Fruit fly (Drosophila melanogaster) whole organism, embryonic: ENCODE data around the gene CG14668.

ENCODE experiments used
- Antp ChIP-seq: fragments of 200-800 bp; sonication (Bioruptor generic); optimal IDR thresholded peaks from 3 replicates; lab custom pipeline; 2016; ENCODE audit warnings: missing biosample characterization, missing genetic modification characterization
- Awh ChIP-seq: fragments of 200-800 bp; sonication (Bioruptor generic); IDR thresholded peaks from 2 replicates; pipeline ENCODE4, ENCODE4 v1.3.6; 2022; ENCODE audit warnings: missing biosample characterization, missing genetic modification characterization
- Bdp1 ChIP-seq: fragments of 200-800 bp; sonication (Bioruptor generic); optimal IDR thresholded peaks from 3 replicates; lab custom pipeline; 2016; ENCODE audit warnings: missing biosample characterization, missing genetic modification characterization
- CG10565 ChIP-seq: fragments of 200-800 bp; sonication (Bioruptor generic); optimal IDR thresholded peaks from 3 replicates; lab custom pipeline; 2016; ENCODE audit warnings: missing biosample characterization, mild to moderate bottlenecking, missing genetic modification characterization
- CG10979 ChIP-seq: fragments of 200-800 bp; sonication (Bioruptor generic); optimal IDR thresholded peaks from 2 replicates; lab custom pipeline; 2018; ENCODE audit warnings: missing biosample characterization, mild to moderate bottlenecking, missing genetic modification characterization, moderate library complexity
- CG11085 ChIP-seq: fragments of 200-800 bp; sonication (Bioruptor generic); IDR thresholded peaks from 2 replicates; pipeline ENCODE4 v1.3.6; 2022; ENCODE audit warnings: missing biosample characterization, missing genetic modification characterization
- CG11247 ChIP-seq: fragments of 200-800 bp; sonication (Bioruptor generic); IDR thresholded peaks from 2 replicates; pipeline ENCODE4 v1.3.6; 2022; ENCODE audit warnings: missing biosample characterization, missing genetic modification characterization
- CG13287 ChIP-seq: fragments of 200-800 bp; sonication (Bioruptor generic); IDR thresholded peaks from 2 replicates; pipeline ENCODE4 v1.3.6; 2022; ENCODE audit warnings: missing biosample characterization, missing genetic modification characterization; ENCODE audit not compliant: partially characterized antibody
- CG17612 ChIP-seq: fragments of 200-800 bp; sonication (Bioruptor generic); IDR thresholded peaks from 2 replicates; pipeline ENCODE4 v1.3.6; 2022; ENCODE audit warnings: missing biosample characterization, missing genetic modification characterization
- CG18599 ChIP-seq: fragments of 200-800 bp; sonication (Bioruptor generic); optimal IDR thresholded peaks from 3 replicates; lab custom pipeline; 2017; ENCODE audit warnings: missing biosample characterization, missing genetic modification characterization, mild to moderate bottlenecking, moderate library complexity, missing genetic modification reagents
- CG2129 ChIP-seq: fragments of 200-800 bp; sonication (Bioruptor generic); IDR thresholded peaks from 2 replicates; pipeline ENCODE4 v1.3.6; 2022; ENCODE audit warnings: missing biosample characterization, missing genetic modification characterization; ENCODE audit not compliant: partially characterized antibody
- CG2712 ChIP-seq: fragments of 200-800 bp; optimal IDR thresholded peaks from 3 replicates; lab custom pipeline; 2019; ENCODE audit warnings: missing biosample characterization, mild to moderate bottlenecking, missing genetic modification characterization, moderate library complexity
- CG32532 ChIP-seq: fragments of 200-800 bp; sonication (Bioruptor generic); IDR thresholded peaks from 2 replicates; pipeline ENCODE4 v1.3.6; 2022; ENCODE audit warnings: missing biosample characterization, missing genetic modification characterization
- CG7963 ChIP-seq: fragments of 200-800 bp; sonication (Bioruptor generic); IDR thresholded peaks from 3 replicates; pipeline ENCODE4 v1.3.6; 2022; ENCODE audit warnings: missing biosample characterization, missing genetic modification characterization; ENCODE audit not compliant: partially characterized antibody
- CG7987 ChIP-seq: fragments of 200-800 bp; sonication (Bioruptor generic); optimal IDR thresholded peaks from 2 replicates; lab custom pipeline; 2018; ENCODE audit warnings: missing biosample characterization, mild to moderate bottlenecking, missing genetic modification characterization, moderate library complexity
- CG9727 ChIP-seq: fragments of 200-800 bp; sonication (Bioruptor generic); optimal IDR thresholded peaks from 3 replicates; lab custom pipeline; 2017; ENCODE audit warnings: missing biosample characterization, mild to moderate bottlenecking, missing genetic modification characterization
- CkIIα-i1 ChIP-seq: fragments of 200-800 bp; sonication (Bioruptor generic); IDR thresholded peaks from 2 replicates; pipeline ENCODE4 v1.3.6; 2022; ENCODE audit warnings: missing biosample characterization, missing genetic modification characterization
- CoRest ChIP-seq: fragments of 200-800 bp; sonication (Bioruptor generic); optimal IDR thresholded peaks from 3 replicates; lab custom pipeline; 2018; ENCODE audit warnings: missing biosample characterization, mild to moderate bottlenecking, missing genetic modification characterization, moderate library complexity
- Dbx ChIP-seq: fragments of 200-800 bp; sonication (Bioruptor generic); IDR thresholded peaks from 3 replicates; pipeline ENCODE4 v1.3.6; 2022; ENCODE audit warnings: missing biosample characterization, missing genetic modification characterization
- Dek ChIP-seq: fragments of 200-800 bp; sonication (Bioruptor generic); optimal IDR thresholded peaks from 3 replicates; lab custom pipeline; 2019; ENCODE audit warnings: missing biosample characterization, mild to moderate bottlenecking, missing genetic modification characterization, moderate library complexity
- Dref ChIP-seq: fragments of 200-800 bp; sonication (Bioruptor generic); IDR thresholded peaks from 2 replicates; pipeline ENCODE4 v1.3.6; 2022; ENCODE audit warnings: missing biosample characterization, missing genetic modification characterization
- Gug ChIP-seq: fragments of 200-800 bp; sonication (Bioruptor generic); IDR thresholded peaks from 4 replicates; pipeline ENCODE4 v1.3.6; 2022; ENCODE audit warnings: missing biosample characterization, missing genetic modification characterization
- HLHmδ ChIP-seq: fragments of 200-800 bp; sonication (Bioruptor generic); optimal IDR thresholded peaks from 2 replicates; lab custom pipeline; 2018; ENCODE audit warnings: missing biosample characterization, mild to moderate bottlenecking, missing genetic modification characterization, moderate library complexity
- Jarid2 ChIP-seq: fragments of 200-800 bp; sonication (Bioruptor generic); optimal IDR thresholded peaks from 3 replicates; lab custom pipeline; 2017; ENCODE audit warnings: mild to moderate bottlenecking, missing biosample characterization, missing genetic modification reagents, missing genetic modification characterization
- Neu2 ChIP-seq: fragments of 200-800 bp; sonication (Bioruptor generic); optimal IDR thresholded peaks from 3 replicates; lab custom pipeline; 2016; ENCODE audit warnings: missing biosample characterization, missing genetic modification characterization, borderline replicate concordance
- Sry-β ChIP-seq: fragments of 200-800 bp; sonication (Bioruptor generic); optimal IDR thresholded peaks from 2 replicates; lab custom pipeline; 2018; ENCODE audit warnings: missing biosample characterization, mild to moderate bottlenecking, missing genetic modification characterization, moderate library complexity
- Taf1 ChIP-seq: fragments of 200-800 bp; sonication (Bioruptor generic); IDR thresholded peaks from 2 replicates; pipeline ENCODE4 v1.3.6; 2022; ENCODE audit warnings: missing biosample characterization, missing genetic modification characterization
- abd-A ChIP-seq: fragments of 200-800 bp; sonication (Bioruptor generic); optimal IDR thresholded peaks from 3 replicates; lab custom pipeline; 2019; ENCODE audit warnings: missing biosample characterization, mild to moderate bottlenecking, missing genetic modification characterization, moderate library complexity
- ap ChIP-seq: fragments of 200-800 bp; sonication (Bioruptor generic); IDR thresholded peaks from 2 replicates; pipeline ENCODE4 v1.3.6; 2022; ENCODE audit warnings: missing biosample characterization, missing genetic modification characterization
- cad ChIP-seq: fragments of >200 bp; optimal IDR thresholded peaks from 2 replicates; lab custom pipeline; 2017; ENCODE audit warnings: missing biosample characterization, missing genetic modification characterization
- cato ChIP-seq: fragments of 200-800 bp; sonication (Bioruptor generic); optimal IDR thresholded peaks from 2 replicates; lab custom pipeline; 2016; ENCODE audit warnings: missing biosample characterization, missing genetic modification characterization, borderline replicate concordance
- dati ChIP-seq: fragments of 200-800 bp; sonication (Bioruptor generic); IDR thresholded peaks from 2 replicates; pipeline ENCODE4 v1.3.6; 2022; ENCODE audit warnings: missing biosample characterization, missing genetic modification characterization
- gro ChIP-seq: fragments of 200-800 bp; sonication (Bioruptor generic); optimal IDR thresholded peaks from 2 replicates; lab custom pipeline; 2016; ENCODE audit warnings: missing biosample characterization, missing genetic modification characterization
- hkb ChIP-seq, 2 experiments: fragments of 200-800 bp in 1 of 2; fragments of >200 bp in 1 of 2; sonication (Bioruptor generic) in 1 of 2; IDR thresholded peaks in 1 of 2; optimal IDR thresholded peaks in 1 of 2; 2 replicates each; pipeline versions ENCODE4 v1.3.6 to Lab custom; 2017 to 2022; ENCODE audit warnings: missing biosample characterization in 1 of 2, missing genetic modification characterization in 1 of 2
- inv ChIP-seq: fragments of 200-800 bp; sonication (Bioruptor generic); IDR thresholded peaks from 2 replicates; pipeline ENCODE4 v1.3.6; 2022; ENCODE audit warnings: missing biosample characterization, missing genetic modification characterization; ENCODE audit not compliant: partially characterized antibody
- kni ChIP-seq: fragments of 200-800 bp; sonication (Bioruptor generic); optimal IDR thresholded peaks from 3 replicates; lab custom pipeline; 2017; ENCODE audit warnings: mild to moderate bottlenecking, missing biosample characterization, missing genetic modification reagents, missing genetic modification characterization
- lmd ChIP-seq: fragments of 200-800 bp; sonication (Bioruptor generic); IDR thresholded peaks from 2 replicates; pipeline ENCODE4 v1.3.6; 2022; ENCODE audit warnings: missing biosample characterization, missing genetic modification characterization
- maf-S ChIP-seq: fragments of 200-800 bp; sonication (Bioruptor generic); optimal IDR thresholded peaks from 2 replicates; lab custom pipeline; 2016; ENCODE audit warnings: missing biosample characterization, missing genetic modification characterization
- pfk ChIP-seq: fragments of 200-800 bp; sonication (Bioruptor generic); optimal IDR thresholded peaks from 2 replicates; lab custom pipeline; 2018; ENCODE audit warnings: missing biosample characterization, mild to moderate bottlenecking, missing genetic modification characterization, moderate library complexity
- ranshi ChIP-seq: fragments of 200-800 bp; sonication (Bioruptor generic); IDR thresholded peaks from 2 replicates; pipeline ENCODE4 v1.3.6; 2022; ENCODE audit warnings: missing biosample characterization, missing genetic modification characterization
- row ChIP-seq: fragments of 200-800 bp; sonication (Bioruptor generic); IDR thresholded peaks from 3 replicates; pipeline ENCODE4 v1.3.6; 2022; ENCODE audit warnings: missing biosample characterization, missing genetic modification characterization
- sc ChIP-seq, 3 experiments: fragments of >200 bp in 2 of 3; fragments of 200-800 bp in 1 of 3; sonication (Bioruptor generic) in 1 of 3; optimal IDR thresholded peaks; 2 replicates in 2 of 3; 3 replicates in 1 of 3; lab custom pipeline; 2017; ENCODE audit warnings: mild to moderate bottlenecking in 1 of 3, missing biosample characterization in 1 of 3, missing genetic modification characterization in 1 of 3, missing genetic modification reagents in 1 of 3
- slp2 ChIP-seq: fragments of 200-800 bp; sonication (Bioruptor generic); optimal IDR thresholded peaks from 2 replicates; lab custom pipeline; 2016; ENCODE audit warnings: missing biosample characterization, missing genetic modification characterization
- sob ChIP-seq: fragments of 200-800 bp; sonication (Bioruptor generic); IDR thresholded peaks from 2 replicates; pipeline ENCODE4 v1.3.6; 2022; ENCODE audit warnings: missing biosample characterization, missing genetic modification characterization
- sr ChIP-seq: fragments of 200-800 bp; sonication (Bioruptor generic); IDR thresholded peaks from 3 replicates; pipeline ENCODE4 v1.3.6; 2022; ENCODE audit warnings: missing biosample characterization, missing genetic modification characterization
- toy ChIP-seq: fragments of 200-800 bp; sonication (Bioruptor generic); IDR thresholded peaks from 2 replicates; pipeline ENCODE4 v1.3.6; 2022; ENCODE audit warnings: missing biosample characterization, missing genetic modification characterization
- ttk ChIP-seq: fragments of 200-800 bp; sonication (Bioruptor generic); IDR thresholded peaks from 2 replicates; pipeline ENCODE4 v2.1.2; 2022; ENCODE audit warnings: missing biosample characterization, missing genetic modification characterization
- twi ChIP-seq: fragments of 200-800 bp; optimal IDR thresholded peaks from 2 replicates; lab custom pipeline; 2019; ENCODE audit warnings: missing biosample characterization, mild to moderate bottlenecking, missing genetic modification characterization, moderate library complexity
- unc-4 ChIP-seq: fragments of 200-800 bp; sonication (Bioruptor generic); IDR thresholded peaks from 2 replicates; pipeline ENCODE4 v1.3.6; 2022; ENCODE audit warnings: missing biosample characterization, missing genetic modification characterization; ENCODE audit not compliant: partially characterized antibody

Gene CG14668

dm6 chr3R:5371563-5371962 lies 15.9 kb downstream of the CG14668 start, which contains the start of gene Polr2F (continued):
- TF ChIP-seq CG13287 (GFP tag; lab: Robert Waterston, UW) (peak; percentile 70), Antp (GFP tag; lab: Kevin White, UChicago) (peak; percentile 96), CoRest (tag; lab: Kevin White, UChicago) (peak; percentile 81), Jarid2 (peak; percentile 36), maf-S (GFP tag; lab: Kevin White, UChicago) (peak; percentile 91), dati (peak; percentile 7; the same call in 1 of the 2 replicates), CG11247 (GFP tag; lab: Robert Waterston, UW) (peak; percentile 86), twi (tag; lab: Kevin White, UChicago) (peak; percentile 63), CG7963 (GFP tag; lab: Robert Waterston, UW) (peak; percentile 41; the same call in 1 of the 3 replicates), HLHmδ (GFP tag; lab: Kevin White, UChicago) (peak; percentile 8), CG11085 (GFP tag; lab: Robert Waterston, UW) (peak; percentile 75), CG10565 (no peak), sc (optimal IDR thresholded peaks at IDR 0.05; lab: Kevin White, UChicago) (no peak), sc (GFP tag; optimal IDR thresholded peaks at IDR 0.05; lab: Kevin White, UChicago) (no peak), sr (GFP tag; lab: Robert Waterston, UW) (no peak; the same call in 2 of the 3 replicates), CG9727 (peak; percentile 35), Sry-β (GFP tag; lab: Kevin White, UChicago) (peak; percentile 34), lmd (GFP tag; lab: Robert Waterston, UW) (peak; percentile 76), slp2 (GFP tag; lab: Kevin White, UChicago) (peak; percentile 77), Awh (GFP tag; lab: Robert Waterston, UW) (peak; percentile 28; the same call in 1 of the 2 replicates), ttk (GFP tag; lab: Robert Waterston, UW) (peak; percentile 66), CG18599 (GFP tag; lab: Kevin White, UChicago) (peak; percentile 82), hkb (optimal IDR thresholded peaks at IDR 0.05; lab: Kevin White, UChicago) (no peak), hkb (GFP tag; IDR thresholded peaks at IDR 0.05; lab: Robert Waterston, UW) (peak; percentile 73), Dek (tag; lab: Kevin White, UChicago) (peak; percentile 79), unc-4 (GFP tag; lab: Robert Waterston, UW) (peak; percentile 36; the same call in 1 of the 2 replicates), pfk (GFP tag; lab: Kevin White, UChicago) (peak; percentile 61), CkIIα-i1 (no peak), toy (GFP tag; lab: Robert Waterston, UW) (no peak), gro (GFP tag; lab: Kevin White, UChicago) (peak; percentile 96), ap (peak; percentile 43; the same call in 1 of the 2 replicates), Bdp1 (peak; percentile 83), row (GFP tag; lab: Robert Waterston, UW) (peak; percentile 89), CG7987 (peak; percentile 82), Dref (GFP tag; lab: Robert Waterston, UW) (peak; percentile 93), CG10979 (peak; percentile 49), cato (GFP tag; lab: Kevin White, UChicago) (peak; percentile 71), ranshi (peak; percentile 76), inv (GFP tag; lab: Robert Waterston, UW) (peak; percentile 26; the same call in 1 of the 2 replicates), kni (GFP tag; lab: Kevin White, UChicago) (peak; percentile 32), Gug (peak; percentile 78; the same call in 3 of the 4 replicates), Dbx (GFP tag; lab: Robert Waterston, UW) (peak; percentile 94), CG32532 (peak; percentile 87), sob (GFP tag; lab: Robert Waterston, UW) (peak; percentile 93), Taf1 (GFP tag; lab: Robert Waterston, UW) (peak; percentile 56; the same call in 1 of the 2 replicates), CG17612 (GFP tag; lab: Robert Waterston, UW) (peak; percentile 59), CG2129 (GFP tag; lab: Robert Waterston, UW) (no peak), cad (GFP tag; lab: Kevin White, UChicago) (peak; percentile 81), Neu2 (GFP tag; lab: Kevin White, UChicago) (peak; percentile 20), CG2712 (tag; lab: Kevin White, UChicago) (peak; percentile 73), abd-A (tag; lab: Kevin White, UChicago) (no peak)
